Fruit fly (Drosophila melanogaster): ENCODE results near the gene Reph.

dm6 chr2L:3852120-3852519, 48.8 kb downstream of the Reph start:
- TF ChIP-seq Mnt (GFP tag; optimal IDR thresholded peaks at IDR 0.05) (no peak), cnc (optimal IDR thresholded peaks at IDR 0.05) (no peak), Clk (GFP tag; optimal IDR thresholded peaks at IDR 0.05) (no peak), kay (GFP tag; ENCODE audit: borderline replicate concordance) (no peak), bab1 (GFP tag; optimal IDR thresholded peaks at IDR 0.05) (no peak), CG5204 (GFP tag; optimal IDR thresholded peaks at IDR 0.05) (no peak), pad (GFP tag; optimal IDR thresholded peaks at IDR 0.05) (no peak), CG14711 (tag; optimal IDR thresholded peaks at IDR 0.05) (no peak), cic (GFP tag; optimal IDR thresholded peaks at IDR 0.05) (no peak)
